ENCODE assay signal across 5 worm cellular contexts in the genomic region with DNA sequence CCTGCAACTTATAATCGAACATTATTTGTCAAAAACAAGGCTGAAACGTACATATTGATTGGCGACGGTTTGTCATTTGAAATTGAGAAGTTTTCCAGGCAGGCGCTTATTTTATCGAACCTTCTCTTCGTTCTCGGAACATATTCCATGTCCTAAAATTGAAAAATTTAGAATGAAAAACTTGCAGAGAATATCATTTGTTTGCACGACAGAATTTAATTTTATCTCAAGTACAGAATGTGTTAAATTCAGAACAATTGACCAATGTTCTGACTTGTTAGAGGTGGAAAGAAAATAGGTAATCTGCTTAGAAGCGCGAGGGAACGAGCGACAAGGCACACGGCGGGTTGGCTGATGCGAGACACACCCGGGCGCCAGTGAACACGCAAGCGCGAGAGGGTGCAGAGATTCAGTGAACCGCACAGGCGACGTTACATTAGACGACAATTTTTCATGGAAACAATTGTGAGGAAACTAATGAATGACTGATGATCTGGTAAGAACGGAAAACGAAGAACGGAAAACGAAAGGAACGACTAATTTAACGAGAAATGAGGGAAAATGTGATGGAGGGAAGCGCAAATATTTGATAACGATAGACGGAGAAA.
TF ChIP-seq lines count a peak whose summit lies in the region.

No protein-coding gene starts in this region.

TF ChIP-seq in whole organism, L1 larva, 84 proteins besides CTCF, POLR2A, EP300 and RAD21 (continues in another document):
- TF ChIP-seq sptf-1 (tag; optimal IDR thresholded peaks at IDR 0.05; lab: Kevin White, UChicago): no peak
- peak; percentile 34 to 43 for TF ChIP-seq lin-35 (GFP tag; optimal IDR thresholded peaks at IDR 0.05; lab: Kevin White, UChicago)
- no peak for TF ChIP-seq C04F5.9 (tag; optimal IDR thresholded peaks at IDR 0.05; lab: Kevin White, UChicago)
- no peak for TF ChIP-seq lin-39 (tag; optimal IDR thresholded peaks at IDR 0.05; lab: Kevin White, UChicago)
- TF ChIP-seq unc-130 (tag; optimal IDR thresholded peaks at IDR 0.05; lab: Kevin White, UChicago): peak; percentile 48
- TF ChIP-seq nhr-76 (tag; optimal IDR thresholded peaks at IDR 0.05; lab: Kevin White, UChicago): no peak
- TF ChIP-seq ztf-4 (tag; optimal IDR thresholded peaks at IDR 0.05; lab: Kevin White, UChicago): peak; percentile 1
- peak; percentile 43 for TF ChIP-seq nhr-19 (GFP tag; conservative IDR thresholded peaks at IDR 0.05; lab: Robert Waterston, UW)
- no peak for TF ChIP-seq zag-1 (tag; optimal IDR thresholded peaks at IDR 0.05; lab: Kevin White, UChicago)
- TF ChIP-seq nhr-28 (tag; optimal IDR thresholded peaks at IDR 0.05; lab: Kevin White, UChicago): no peak
- TF ChIP-seq alr-1 (tag; optimal IDR thresholded peaks at IDR 0.05; lab: Kevin White, UChicago; ENCODE audit: borderline replicate concordance): no peak
- peak; percentile 60 for TF ChIP-seq F16B12.6 (tag; optimal IDR thresholded peaks at IDR 0.05; lab: Kevin White, UChicago)
- TF ChIP-seq ceh-88 (GFP tag; IDR thresholded peaks at IDR 0.05; lab: Robert Waterston, UW): peak; percentile 41; the same call in 1 of the 2 replicates
- peak; percentile 34 to 47 for TF ChIP-seq lsy-2 (tag; optimal IDR thresholded peaks at IDR 0.05; lab: Kevin White, UChicago)
- TF ChIP-seq aly-2 (tag; optimal IDR thresholded peaks at IDR 0.05; lab: Kevin White, UChicago): peak; percentile 7
- TF ChIP-seq efl-3 (GFP tag; optimal IDR thresholded peaks at IDR 0.05; lab: Kevin White, UChicago): no peak
- no peak for TF ChIP-seq nhr-12 (tag; optimal IDR thresholded peaks at IDR 0.05; lab: Kevin White, UChicago)

TF ChIP-seq in whole organism, L3 larva, 47 proteins besides CTCF, POLR2A, EP300 and RAD21:
- peak; percentile 12 for TF ChIP-seq pha-4 (tag; optimal IDR thresholded peaks at IDR 0.05; lab: Kevin White, UChicago)
- TF ChIP-seq nfya-1 (tag; optimal IDR thresholded peaks at IDR 0.05; lab: Kevin White, UChicago; ENCODE audit: insufficient read depth): peak; percentile 54
- peak; percentile 22 for TF ChIP-seq elt-2 (tag; optimal IDR thresholded peaks at IDR 0.05; lab: Kevin White, UChicago)
- no peak for TF ChIP-seq nhr-237 (tag; optimal IDR thresholded peaks at IDR 0.05; lab: Kevin White, UChicago)
- peak; percentile 94 for TF ChIP-seq ama-1 (optimal IDR thresholded peaks at IDR 0.05; lab: Kevin White, UChicago)
- TF ChIP-seq lin-15B (tag; optimal IDR thresholded peaks at IDR 0.05; lab: Kevin White, UChicago): peak; percentile 26
- peak; percentile 60 for TF ChIP-seq lin-39 (tag; optimal IDR thresholded peaks at IDR 0.05; lab: Kevin White, UChicago)
- TF ChIP-seq nhr-25 (tag; optimal IDR thresholded peaks at IDR 0.05; lab: Kevin White, UChicago): peak; percentile 59
- no peak for TF ChIP-seq elt-1 (tag; optimal IDR thresholded peaks at IDR 0.05; lab: Kevin White, UChicago)
- peak; percentile 79 for TF ChIP-seq hmg-11 (tag; optimal IDR thresholded peaks at IDR 0.05; lab: Kevin White, UChicago)
- peak; percentile 18 for TF ChIP-seq ztf-4 (tag; optimal IDR thresholded peaks at IDR 0.05; lab: Kevin White, UChicago)
- TF ChIP-seq jun-1 (tag; optimal IDR thresholded peaks at IDR 0.05; lab: Kevin White, UChicago): peak; percentile 66
- TF ChIP-seq nhr-43 (tag; optimal IDR thresholded peaks at IDR 0.05; lab: Kevin White, UChicago; ENCODE audit: poor library complexity, severe bottlenecking): peak; percentile 3
- peak; percentile 12 for TF ChIP-seq lsy-12 (tag; optimal IDR thresholded peaks at IDR 0.05; lab: Kevin White, UChicago)
- TF ChIP-seq aly-2 (tag; optimal IDR thresholded peaks at IDR 0.05; lab: Kevin White, UChicago): no peak
- no peak for TF ChIP-seq unc-62 (GFP tag; optimal IDR thresholded peaks at IDR 0.05; lab: Kevin White, UChicago)

TF ChIP-seq in whole organism, early embryonic, 17 proteins besides CTCF, POLR2A, EP300 and RAD21:
- peak; percentile 33; the same call in 1 of the 2 replicates for TF ChIP-seq sea-1 (GFP tag; conservative IDR thresholded peaks at IDR 0.05; lab: Robert Waterston, UW)
- TF ChIP-seq scrt-1 (GFP tag; IDR thresholded peaks at IDR 0.05; lab: Robert Waterston, UW): 0 out of 2 replicates have a peak, but pooled peaks have one; percentile 59
- TF ChIP-seq tra-4 (tag; optimal IDR thresholded peaks at IDR 0.05; lab: Kevin White, UChicago): no peak

TF ChIP-seq in whole organism, midembryonic, 9 proteins besides CTCF, POLR2A, EP300 and RAD21:
- TF ChIP-seq klf-2 (GFP tag; conservative IDR thresholded peaks at IDR 0.05; lab: Robert Waterston, UW) (peak; percentile 38; the same call in 1 of the 2 replicates), ztf-23 (GFP tag; IDR thresholded peaks at IDR 0.05; lab: Robert Waterston, UW) (no peak), cog-1 (tag; optimal IDR thresholded peaks at IDR 0.05; lab: Kevin White, UChicago) (no peak), ztf-29 (GFP tag; IDR thresholded peaks at IDR 0.05; lab: Robert Waterston, UW) (0 out of 2 replicates have a peak, but pooled peaks have one; percentile 18), med-1 (GFP tag; optimal IDR thresholded peaks at IDR 0.05; lab: Kevin White, UChicago; ENCODE audit: insufficient read depth) (no peak)

TF ChIP-seq in whole organism, young adult, 124 proteins besides CTCF, POLR2A, EP300 and RAD21 (continues in another document):
- TF ChIP-seq sdz-38 (tag; optimal IDR thresholded peaks at IDR 0.05; lab: Kevin White, UChicago) (no peak), repo-1 (tag; optimal IDR thresholded peaks at IDR 0.05; lab: Kevin White, UChicago) (no peak), Y79H2A.3 (GFP tag; conservative IDR thresholded peaks at IDR 0.05; lab: Robert Waterston, UW) (no peak), lin-26 (GFP tag; IDR thresholded peaks at IDR 0.05; lab: Robert Waterston, UW) (0 out of 2 replicates have a peak, but pooled peaks have one; percentile 53), F52B5.7 (tag; optimal IDR thresholded peaks at IDR 0.05; lab: Kevin White, UChicago) (peak; percentile 15), F33H1.4 (GFP tag; IDR thresholded peaks at IDR 0.05; lab: Robert Waterston, UW) (no peak), dpff-1 (tag; optimal IDR thresholded peaks at IDR 0.05; lab: Kevin White, UChicago) (no peak), aptf-3 (GFP tag; IDR thresholded peaks at IDR 0.05; lab: Robert Waterston, UW) (0 out of 2 replicates have a peak, but pooled peaks have one; percentile 86), mel-28 (tag; optimal IDR thresholded peaks at IDR 0.05; lab: Kevin White, UChicago; ENCODE audit: borderline replicate concordance) (no peak), dpl-1 (GFP tag; optimal IDR thresholded peaks at IDR 0.05; lab: Kevin White, UChicago) (no peak), ztf-26 (tag; optimal IDR thresholded peaks at IDR 0.05; lab: Kevin White, UChicago) (no peak), rcor-1 (GFP tag; IDR thresholded peaks at IDR 0.05; lab: Robert Waterston, UW) (peak; percentile 53), ztf-18 (tag; optimal IDR thresholded peaks at IDR 0.05; lab: Kevin White, UChicago) (no peak), Y56A3A.18 (GFP tag; IDR thresholded peaks at IDR 0.05; lab: Robert Waterston, UW) (peak; percentile 78; the same call in 1 of the 2 replicates), egl-18 (GFP tag; IDR thresholded peaks at IDR 0.05; lab: Robert Waterston, UW) (0 out of 2 replicates have a peak, but pooled peaks have one; percentile 21), ztf-25 (GFP tag; IDR thresholded peaks at IDR 0.05; lab: Robert Waterston, UW) (no peak), bed-2 (GFP tag; IDR thresholded peaks at IDR 0.05; lab: Robert Waterston, UW) (no peak), F23B12.7 (tag; optimal IDR thresholded peaks at IDR 0.05; lab: Kevin White, UChicago; ENCODE audit: insufficient read depth) (peak; percentile 3), nhr-120 (GFP tag; IDR thresholded peaks at IDR 0.05; lab: Robert Waterston, UW) (no peak), nhr-90 (tag; optimal IDR thresholded peaks at IDR 0.05; lab: Kevin White, UChicago) (peak; percentile 45), madf-8 (GFP tag; conservative IDR thresholded peaks at IDR 0.05; lab: Robert Waterston, UW) (no peak), madf-10 (tag; optimal IDR thresholded peaks at IDR 0.05; lab: Kevin White, UChicago) (no peak), unc-130 (GFP tag; optimal IDR thresholded peaks at IDR 0.05; lab: Kevin White, UChicago) (no peak), mxl-1 (tag; optimal IDR thresholded peaks at IDR 0.05; lab: Kevin White, UChicago) (no peak), pha-4 (tag; optimal IDR thresholded peaks at IDR 0.05; lab: Kevin White, UChicago) (no peak), F49E8.2 (tag; optimal IDR thresholded peaks at IDR 0.05; lab: Kevin White, UChicago; ENCODE audit: insufficient read depth) (no peak), egrh-3 (GFP tag; IDR thresholded peaks at IDR 0.05; lab: Robert Waterston, UW) (0 out of 2 replicates have a peak, but pooled peaks have one; percentile 19), rec-8 (tag; optimal IDR thresholded peaks at IDR 0.05; lab: Kevin White, UChicago) (no peak), ceh-79 (tag; optimal IDR thresholded peaks at IDR 0.05; lab: Kevin White, UChicago) (peak; percentile 38), madf-6 (GFP tag; IDR thresholded peaks at IDR 0.05; lab: Robert Waterston, UW) (0 out of 2 replicates have a peak, but pooled peaks have one; percentile 11), B0019.2 (GFP tag; conservative IDR thresholded peaks at IDR 0.05; lab: Robert Waterston, UW) (peak; percentile 59; the same call in 1 of the 2 replicates), zim-3 (tag; optimal IDR thresholded peaks at IDR 0.05; lab: Kevin White, UChicago) (no peak), somi-1 (GFP tag; optimal IDR thresholded peaks at IDR 0.05; lab: Kevin White, UChicago) (no peak), attf-3 (GFP tag; conservative IDR thresholded peaks at IDR 0.05; lab: Robert Waterston, UW) (no peak), C06A6.2 (GFP tag; conservative IDR thresholded peaks at IDR 0.05; lab: Robert Waterston, UW) (0 out of 2 replicates have a peak, but pooled peaks have one; percentile 10), lin-40 (tag; optimal IDR thresholded peaks at IDR 0.05; lab: Kevin White, UChicago) (peak; percentile 17), lsy-27 (tag; optimal IDR thresholded peaks at IDR 0.05; lab: Kevin White, UChicago; ENCODE audit: borderline replicate concordance, insufficient read depth) (no peak), nfyb-1 (GFP tag; IDR thresholded peaks at IDR 0.05; lab: Robert Waterston, UW) (peak; percentile 81), ztf-28 (GFP tag; IDR thresholded peaks at IDR 0.05; lab: Robert Waterston, UW) (no peak), Y53G8AR.9 (GFP tag; conservative IDR thresholded peaks at IDR 0.05; lab: Robert Waterston, UW) (no peak), fkh-3 (tag; optimal IDR thresholded peaks at IDR 0.05; lab: Kevin White, UChicago) (no peak), mes-4 (tag; optimal IDR thresholded peaks at IDR 0.05; lab: Kevin White, UChicago) (no peak), ztf-22 (GFP tag; optimal IDR thresholded peaks at IDR 0.05; lab: Kevin White, UChicago) (no peak), ccch-3 (GFP tag; optimal IDR thresholded peaks at IDR 0.05; lab: Kevin White, UChicago) (no peak)
